Worm (Caenorhabditis elegans): ENCODE results near the gene gspd-1.

ce11 chrIV:11306548-11306947 is 10.7 kb upstream of the gspd-1 start, which contains the start of gene B0035.13:
- TF ChIP-seq unc-62 (GFP tag; optimal IDR thresholded peaks at IDR 0.05) (no peak), ceh-82 (tag; optimal IDR thresholded peaks at IDR 0.05) (no peak), snpc-4 (tag; optimal IDR thresholded peaks at IDR 0.05) (no peak), nhr-12 (tag; optimal IDR thresholded peaks at IDR 0.05) (no peak)

All from whole organism, L2 larva.